Fruit fly (Drosophila melanogaster): ENCODE data around the gene MED15.
"Not testable (repeated sequence)": the region's sequence is repeated elsewhere in the genome, so short reads cannot be mapped to it uniquely, and the experiment has no call there.

Gene MED15

DNA sequence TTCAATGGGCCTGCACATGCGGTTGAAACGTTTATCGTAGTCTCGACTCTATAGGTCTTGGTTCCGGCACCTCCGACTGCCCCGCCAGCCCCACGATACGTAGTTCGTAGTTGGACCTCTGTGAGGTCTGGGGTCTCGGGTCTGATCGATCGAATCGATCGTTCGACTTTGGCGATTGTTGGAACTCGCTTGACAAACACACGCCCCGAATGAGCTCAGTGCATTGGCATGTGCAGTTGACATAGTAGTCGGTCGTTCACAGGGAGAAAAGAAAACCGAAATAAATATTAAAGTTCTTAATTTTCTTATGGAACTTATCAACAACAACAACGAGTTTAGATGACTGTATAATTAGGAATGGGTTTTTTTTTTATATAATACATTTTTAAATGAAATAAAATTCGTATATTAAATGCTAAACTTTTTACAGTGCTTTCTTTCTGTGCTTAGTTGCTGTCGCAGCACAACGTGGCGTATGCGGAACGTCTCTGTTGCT is 37.5 kb upstream of the MED15 start:
- no peak for TF ChIP-seq psq (optimal IDR thresholded peaks at IDR 0.05)

DNA sequence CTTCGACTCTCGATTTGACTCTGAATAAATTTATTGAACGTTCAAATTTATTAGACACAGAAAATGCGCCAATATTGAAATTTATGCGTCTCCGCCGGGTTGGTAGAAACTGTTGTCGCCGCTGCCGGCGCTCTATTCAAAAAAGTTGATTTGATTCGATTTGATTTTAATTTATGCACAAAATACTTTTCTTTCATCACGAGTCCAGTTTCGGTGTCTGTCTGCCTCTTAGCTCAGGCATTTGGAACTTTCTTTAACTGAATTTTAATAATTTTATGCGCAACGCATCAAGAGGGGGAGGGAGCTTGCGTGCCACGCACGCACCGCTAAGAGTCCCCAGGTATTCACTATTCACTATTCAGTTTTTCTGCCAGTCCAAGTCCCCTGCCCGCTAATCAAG is 35.3 kb upstream of the MED15 start:
- no peak for TF ChIP-seq insv (optimal IDR thresholded peaks at IDR 0.05)
- no peak for TF ChIP-seq Sin3A (optimal IDR thresholded peaks at IDR 0.05)
- no peak for TF ChIP-seq psq (optimal IDR thresholded peaks at IDR 0.05)
- no peak for TF ChIP-seq h (optimal IDR thresholded peaks at IDR 0.05)
- no peak for TF ChIP-seq ttk (optimal IDR thresholded peaks at IDR 0.05)
- TF ChIP-seq Myc (optimal IDR thresholded peaks at IDR 0.05), result no peak

dm6 chr2L:439339-439738 is 33.5 kb upstream of the MED15 start:
- TF ChIP-seq h (optimal IDR thresholded peaks at IDR 0.05), result no peak
- no peak for TF ChIP-seq ttk (optimal IDR thresholded peaks at IDR 0.05)
- TF ChIP-seq psq (optimal IDR thresholded peaks at IDR 0.05), result no peak

- TF ChIP-seq Myc (optimal IDR thresholded peaks at IDR 0.05), result no peak
Observed at dm6 chr2L:440638-441454, 32.0 kb upstream of the MED15 start.

DNA sequence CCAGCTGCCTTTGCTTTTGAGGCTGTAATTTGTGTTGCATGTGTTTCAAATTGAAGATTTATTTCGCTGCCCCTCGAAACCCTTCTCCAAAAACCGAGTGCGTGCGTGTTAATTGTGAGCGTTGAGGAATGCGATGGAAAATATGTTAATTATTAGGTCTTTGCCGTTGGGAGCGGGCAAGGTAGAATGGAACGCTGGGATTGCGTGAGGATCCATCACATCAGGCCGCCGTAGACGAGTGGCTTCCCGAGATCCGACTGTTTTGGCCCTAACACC is 31.4 kb upstream of the MED15 start:
- TF ChIP-seq psq (optimal IDR thresholded peaks at IDR 0.05) (no peak), ttk (optimal IDR thresholded peaks at IDR 0.05) (no peak), insv (optimal IDR thresholded peaks at IDR 0.05) (no peak), Sin3A (optimal IDR thresholded peaks at IDR 0.05) (no peak), Myc (optimal IDR thresholded peaks at IDR 0.05) (no peak), h (optimal IDR thresholded peaks at IDR 0.05) (no peak)

dm6 chr2L:441927-442691 is 30.7 kb upstream of the MED15 start:
- TF ChIP-seq ttk (optimal IDR thresholded peaks at IDR 0.05) (no peak), Sin3A (optimal IDR thresholded peaks at IDR 0.05) (no peak), Myc (optimal IDR thresholded peaks at IDR 0.05) (no peak), psq (optimal IDR thresholded peaks at IDR 0.05) (no peak), h (optimal IDR thresholded peaks at IDR 0.05) (no peak)

dm6 chr2L:447124-447523 is 25.7 kb upstream of the MED15 start:
- TF ChIP-seq ttk (optimal IDR thresholded peaks at IDR 0.05) (no peak), psq (optimal IDR thresholded peaks at IDR 0.05) (no peak), Myc (optimal IDR thresholded peaks at IDR 0.05) (no peak), h (optimal IDR thresholded peaks at IDR 0.05) (no peak), insv (optimal IDR thresholded peaks at IDR 0.05) (no peak), Sin3A (optimal IDR thresholded peaks at IDR 0.05) (no peak)

DNA sequence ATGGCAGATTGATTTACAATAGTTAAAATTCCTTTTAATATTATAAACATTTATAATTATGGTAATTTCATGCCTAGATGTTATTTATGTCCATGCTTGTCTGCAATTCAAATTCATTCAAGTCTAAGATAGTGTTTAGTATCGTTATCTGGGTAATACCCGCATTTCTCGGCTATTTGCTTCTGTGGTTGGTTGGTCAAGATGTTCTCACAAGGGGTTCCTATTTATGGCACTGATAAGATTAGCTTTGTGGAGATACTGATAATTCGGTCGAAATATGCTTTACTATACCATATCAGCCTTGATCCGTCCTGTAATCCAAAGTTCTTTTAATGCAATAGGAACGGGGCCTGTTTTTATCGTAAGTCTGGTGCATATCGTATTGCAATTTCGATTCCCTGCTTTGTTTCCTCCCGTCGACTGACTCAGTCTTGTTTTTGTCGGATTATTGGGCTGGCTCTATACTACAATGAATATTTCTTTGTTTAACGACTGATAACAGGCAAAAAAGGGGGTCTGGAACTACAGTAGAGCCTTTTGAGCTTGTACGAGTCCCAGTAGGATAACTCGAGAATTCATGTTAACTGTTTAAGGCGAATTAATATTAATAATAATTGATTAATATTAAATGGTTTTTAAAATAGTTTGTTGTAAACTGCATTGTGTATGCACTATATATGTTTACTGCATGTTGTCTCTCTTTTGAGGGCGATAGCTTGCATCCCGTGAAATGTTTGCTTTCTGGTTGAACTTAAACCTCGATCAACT is 20.9 kb upstream of the MED15 start:
- TF ChIP-seq Sin3A (optimal IDR thresholded peaks at IDR 0.05) (no peak), Myc (optimal IDR thresholded peaks at IDR 0.05) (no peak), ttk (optimal IDR thresholded peaks at IDR 0.05) (no peak), insv (optimal IDR thresholded peaks at IDR 0.05) (no peak), h (optimal IDR thresholded peaks at IDR 0.05) (no peak), psq (optimal IDR thresholded peaks at IDR 0.05) (no peak)

- TF ChIP-seq psq (optimal IDR thresholded peaks at IDR 0.05), result no peak
- no peak for TF ChIP-seq h (optimal IDR thresholded peaks at IDR 0.05)
- no peak for TF ChIP-seq Myc (optimal IDR thresholded peaks at IDR 0.05)
- TF ChIP-seq Sin3A (optimal IDR thresholded peaks at IDR 0.05), result no peak
- TF ChIP-seq ttk (optimal IDR thresholded peaks at IDR 0.05), result no peak
- no peak for TF ChIP-seq insv (optimal IDR thresholded peaks at IDR 0.05)
Observed at dm6 chr2L:452872-453271, 19.9 kb upstream of the MED15 start, which contains the start of the genes crq and shv. TSS of gene crq (minus strand) at chr2L:453024. TSS of gene shv (plus strand) at chr2L:453108.

DNA sequence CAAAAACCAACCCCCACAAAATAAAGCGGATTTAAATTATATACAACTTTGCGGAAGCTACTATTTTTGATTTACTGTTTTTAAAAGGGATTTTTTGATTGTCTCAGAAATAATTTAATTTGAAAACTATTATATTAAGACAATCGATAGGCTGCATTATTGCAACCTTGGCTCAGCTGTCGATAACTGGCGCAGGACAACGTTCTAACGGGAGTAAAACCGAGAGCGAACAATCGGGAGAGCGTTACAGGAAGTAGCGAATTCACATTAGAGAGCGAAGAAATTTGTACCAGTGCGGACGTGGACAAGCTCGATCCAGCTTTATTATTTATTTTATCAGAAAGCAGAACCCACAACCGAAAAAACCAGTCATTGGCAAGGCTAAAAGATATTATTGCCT is 17.5 kb upstream of the MED15 start, which contains the start of gene CG4133:
CG4133 (plus strand) TSS at position 258 of the 400 bp plus-strand sequence.
- not testable (repeated sequence) for TF ChIP-seq Sin3A, h, ttk (optimal IDR thresholded peaks at IDR 0.05)

dm6 chr2L:455738-456137 is 17.1 kb upstream of the MED15 start:
- TF ChIP-seq Sin3A (optimal IDR thresholded peaks at IDR 0.05), result no peak
- no peak for TF ChIP-seq h (optimal IDR thresholded peaks at IDR 0.05)
- no peak for TF ChIP-seq psq (optimal IDR thresholded peaks at IDR 0.05)

- no peak for TF ChIP-seq ttk (optimal IDR thresholded peaks at IDR 0.05)
- no peak for TF ChIP-seq insv (optimal IDR thresholded peaks at IDR 0.05)
- no peak for TF ChIP-seq Sin3A (optimal IDR thresholded peaks at IDR 0.05)
- no peak for TF ChIP-seq psq (optimal IDR thresholded peaks at IDR 0.05)
- TF ChIP-seq h (optimal IDR thresholded peaks at IDR 0.05), result no peak
- TF ChIP-seq Myc (optimal IDR thresholded peaks at IDR 0.05), result no peak
Observed at dm6 chr2L:467683-468082, 5.1 kb upstream of the MED15 start.

Measured in Kc167 (cell line).